Fruit fly (Drosophila melanogaster) whole organism, wandering third instar larva: ENCODE results near the gene Rab3-GAP.
A peak's percentile ranks its signal among the peaks of the same experiment; 100 is the strongest.

Experiments used
- Dfd ChIP-seq: fragments of >200 bp; optimal IDR thresholded peaks from 2 replicates; lab custom pipeline; 2017; ENCODE audit warnings: missing biosample characterization, missing genetic modification characterization
- Dif ChIP-seq: fragments of 200-275, 200-300 bp; sonication (Bioruptor generic); optimal IDR thresholded peaks from 2 replicates; lab custom pipeline; 2018; ENCODE audit warnings: missing biosample characterization, missing genetic modification characterization; ENCODE audit not compliant: partially characterized antibody
- GATAd ChIP-seq: sonication (Bioruptor generic); optimal IDR thresholded peaks from 2 replicates; lab custom pipeline; 2016; ENCODE audit warnings: missing biosample characterization, missing genetic modification characterization
- HLH106 ChIP-seq: fragments of 200-800 bp; optimal IDR thresholded peaks from 3 replicates; lab custom pipeline; 2019; ENCODE audit warnings: missing biosample characterization, mild to moderate bottlenecking, missing genetic modification characterization, moderate library complexity
- Mio ChIP-seq: sonication (Bioruptor generic); optimal IDR thresholded peaks from 2 replicates; lab custom pipeline; 2016; ENCODE audit warnings: missing biosample characterization, missing genetic modification characterization
- Sp1 ChIP-seq: fragments of 200-800 bp; sonication (Bioruptor generic); optimal IDR thresholded peaks from 3 replicates; lab custom pipeline; 2019; ENCODE audit warnings: missing biosample characterization, mild to moderate bottlenecking, missing genetic modification characterization, moderate library complexity
- Vsx2 ChIP-seq: fragments of 200-300, 225-300 bp; sonication (Bioruptor generic); optimal IDR thresholded peaks from 2 replicates; lab custom pipeline; 2018; ENCODE audit warnings: missing biosample characterization, missing genetic modification characterization; ENCODE audit not compliant: partially characterized antibody
- br ChIP-seq: fragments of 200-800 bp; sonication (Bioruptor generic); optimal IDR thresholded peaks from 2 replicates; lab custom pipeline; 2016; ENCODE audit warnings: missing biosample characterization, missing genetic modification characterization
- ey ChIP-seq: fragments of 200-800 bp; sonication (Bioruptor generic); optimal IDR thresholded peaks from 2 replicates; lab custom pipeline; 2016; ENCODE audit warnings: missing biosample characterization, missing genetic modification characterization
- h ChIP-seq: fragments of 200-800 bp; sonication (Bioruptor generic); optimal IDR thresholded peaks from 3 replicates; lab custom pipeline; 2016; ENCODE audit warnings: missing biosample characterization, mild to moderate bottlenecking, missing genetic modification characterization
- lola ChIP-seq: fragments of >200 bp; optimal IDR thresholded peaks from 2 replicates; lab custom pipeline; 2017; ENCODE audit warnings: missing biosample characterization, missing genetic modification characterization
- pan ChIP-seq: fragments of >200 bp; optimal IDR thresholded peaks from 2 replicates; lab custom pipeline; 2017
- psq ChIP-seq: fragments of 200-800 bp; sonication (Bioruptor generic); optimal IDR thresholded peaks from 3 replicates; lab custom pipeline; 2017; ENCODE audit warnings: missing biosample characterization, mild to moderate bottlenecking, missing genetic modification characterization, moderate library complexity
- usp ChIP-seq: fragments of >200 bp; optimal IDR thresholded peaks from 2 replicates; lab custom pipeline; 2017; ENCODE audit warnings: missing biosample characterization, missing genetic modification characterization

dm6 chr2L:12103231-12104210 is 40.5 kb upstream of the Rab3-GAP start, which contains the start of the genes Patsas and ThrRS:
- TF ChIP-seq lola: no peak
- no peak for TF ChIP-seq Dfd (GFP tag; lab: Kevin White, UChicago)
- no peak for TF ChIP-seq Mio (GFP tag; lab: Kevin White, UChicago)
- TF ChIP-seq h (GFP tag; lab: Kevin White, UChicago): no peak
- TF ChIP-seq psq (GFP tag; lab: Kevin White, UChicago): peak; percentile 55
- peak; percentile 56 for TF ChIP-seq br
- TF ChIP-seq Sp1 (GFP tag; lab: Kevin White, UChicago): peak; percentile 78
- no peak for TF ChIP-seq Vsx2
- peak; percentile 66 for TF ChIP-seq ey (GFP tag; lab: Kevin White, UChicago)
- TF ChIP-seq GATAd: no peak
- TF ChIP-seq pan (lab: Kevin White, UChicago): no peak
- TF ChIP-seq Dif (GFP tag; lab: Kevin White, UChicago): no peak
- peak; percentile 82 for TF ChIP-seq HLH106 (tag; lab: Kevin White, UChicago)
- TF ChIP-seq usp (GFP tag; lab: Kevin White, UChicago): no peak
